Worm (Caenorhabditis elegans) whole organism, L1 larva: ENCODE data around the gene srv-29.

ENCODE experiments used
- fos-1 ChIP-seq: fragments of 150-350 bp; optimal IDR thresholded peaks from 2 replicates; lab custom pipeline; 2014; ENCODE audit warnings: missing biosample characterization, missing genetic modification characterization
- unc-62 ChIP-seq: fragments of 150-350 bp; optimal IDR thresholded peaks from 2 replicates; lab custom pipeline; 2014; ENCODE audit warnings: missing biosample characterization, missing genetic modification reagents, missing genetic modification characterization

DNA sequence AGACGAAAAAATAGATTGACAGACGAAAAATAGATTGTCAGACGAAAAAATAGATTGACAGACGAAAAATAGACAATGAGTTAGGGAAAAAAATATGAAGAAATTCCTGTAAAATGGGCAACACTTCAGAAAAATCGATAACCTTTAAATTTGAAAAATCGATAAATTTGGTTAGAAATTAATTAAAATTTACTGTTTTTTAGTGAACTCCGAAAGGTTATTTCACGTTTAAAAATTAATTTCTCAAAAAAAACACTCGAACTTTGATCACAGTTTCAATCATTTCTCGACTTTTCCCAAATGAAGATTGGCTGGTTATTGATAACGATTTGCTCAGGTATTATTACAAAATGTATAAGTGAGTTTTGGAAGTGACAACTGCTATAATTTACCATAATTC, 41.0 kb upstream of the srv-29 start, which contains the start of gene csp-2:
- no peak for TF ChIP-seq unc-62 (GFP tag; lab: Kevin White, UChicago)
- no peak for TF ChIP-seq fos-1
